Worm (Caenorhabditis elegans): ENCODE data around the gene ret-1.
"Not testable (repeated sequence)": the region's sequence is repeated elsewhere in the genome, so short reads cannot be mapped to it uniquely, and the experiment has no call there.

DNA sequence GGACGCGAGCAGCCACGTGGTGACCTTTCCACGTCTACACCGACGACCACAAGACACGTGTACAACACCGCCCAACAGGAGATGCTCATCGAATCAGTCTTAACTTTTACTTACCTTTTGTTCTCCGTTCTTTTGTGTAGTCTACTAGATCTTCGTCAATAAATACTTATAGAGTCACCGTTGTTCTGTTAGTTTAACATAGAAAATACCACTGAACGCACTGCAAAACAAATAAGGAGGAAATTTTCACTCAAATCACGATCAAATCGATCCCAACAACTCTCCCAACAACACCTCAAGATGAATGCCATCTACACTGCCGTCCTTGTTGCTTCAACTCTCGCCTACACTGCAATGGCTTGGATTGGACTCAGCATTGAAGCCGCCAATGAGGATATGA lies 43.6 kb upstream of the ret-1 start, which contains the start of gene nspa-2:
- TF ChIP-seq him-1, dao-5 (tag; optimal IDR thresholded peaks at IDR 0.05): not testable (repeated sequence)
